Worm (Caenorhabditis elegans) whole organism, L4/young adult: Measurements from ENCODE around the gene tag-124.

Experiments used
- W03F9.2 ChIP-seq: fragments of 150-350 bp; optimal IDR thresholded peaks from 2 replicates; lab custom pipeline; 2014; ENCODE audit warnings: missing biosample characterization, missing genetic modification characterization
- dao-5 ChIP-seq: sonication (generic microtip); optimal IDR thresholded peaks from 2 replicates; lab custom pipeline; 2016; ENCODE audit warnings: missing genotype, missing genetic modification characterization, moderate library complexity, missing compliant biosample characterization
- him-1 ChIP-seq: sonication (generic microtip); optimal IDR thresholded peaks from 2 replicates; lab custom pipeline; 2016; ENCODE audit warnings: missing genotype, missing genetic modification reagents, missing genetic modification characterization, missing compliant biosample characterization

Gene tag-124

DNA sequence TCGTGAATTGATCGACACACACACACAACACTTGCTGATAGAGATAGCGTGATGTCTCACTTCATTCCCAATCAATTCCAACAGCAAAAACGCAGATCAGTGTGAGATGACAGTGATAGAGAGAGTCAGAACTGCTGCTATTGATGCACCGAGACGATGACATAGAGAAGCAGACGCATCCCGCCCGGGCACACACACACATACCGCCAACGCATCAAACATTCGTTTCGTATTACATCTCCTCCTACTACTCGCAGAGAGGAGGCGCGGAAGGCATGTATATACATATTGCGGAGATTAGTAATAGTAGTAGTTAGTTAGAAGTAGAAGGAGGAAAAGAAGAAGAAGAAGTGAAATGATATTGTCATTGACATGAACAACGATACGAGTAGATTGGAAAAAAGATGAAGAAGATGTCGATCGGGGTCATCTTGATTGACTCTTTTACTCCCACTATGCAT is 28.3 kb downstream of the tag-124 start:
- TF ChIP-seq W03F9.2 (tag; lab: Kevin White, UChicago) (no peak), dao-5 (tag; lab: Kevin White, UChicago) (no peak)

DNA sequence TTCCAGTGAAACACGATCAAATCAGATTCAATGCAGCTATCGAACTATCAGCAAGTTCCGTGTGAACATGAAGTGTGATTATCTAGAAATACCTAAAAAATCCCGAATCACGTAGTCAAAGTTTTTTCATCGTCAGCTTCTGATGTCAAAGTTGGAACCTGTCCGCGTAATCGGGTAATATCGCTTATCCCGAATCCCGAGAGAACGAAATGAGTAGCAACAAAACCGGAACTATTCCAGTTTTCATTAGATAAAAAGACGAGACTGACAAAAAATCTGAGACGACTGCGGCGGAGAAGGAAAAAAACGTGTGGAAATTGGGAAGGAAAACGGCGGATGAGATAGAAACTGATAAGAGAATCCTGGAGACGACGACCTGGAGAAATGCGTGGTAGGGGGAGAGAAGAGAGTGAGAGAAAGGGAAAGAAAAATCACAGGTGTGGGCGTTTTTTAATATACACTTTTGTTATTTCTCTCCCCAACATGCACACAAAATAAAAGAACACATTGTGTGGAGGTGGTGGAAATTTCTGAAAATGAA is 29.0 kb downstream of the tag-124 start:
- no peak for TF ChIP-seq W03F9.2 (tag; lab: Kevin White, UChicago)
- TF ChIP-seq dao-5 (tag; lab: Kevin White, UChicago): no peak
- TF ChIP-seq him-1 (tag; lab: Kevin White, UChicago): no peak

DNA sequence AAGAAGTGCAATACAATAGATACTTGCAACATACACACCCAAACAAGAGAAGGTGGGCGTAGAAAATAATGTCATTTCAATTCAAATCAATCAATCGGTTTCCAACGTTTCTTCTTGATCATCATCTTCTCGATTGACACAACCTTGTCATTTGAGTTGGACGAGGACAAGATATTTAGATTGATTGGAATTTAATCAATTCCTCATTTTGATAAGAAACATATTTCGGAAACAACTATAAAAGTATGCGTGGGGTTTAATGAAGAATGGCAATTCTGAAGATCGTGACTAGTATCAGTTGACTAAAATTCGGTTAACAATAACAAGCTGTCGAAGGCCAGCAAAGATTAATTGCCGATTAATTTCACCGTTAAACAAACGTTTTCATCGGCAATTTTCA is 29.5 kb downstream of the tag-124 start:
- TF ChIP-seq dao-5 (tag; lab: Kevin White, UChicago): no peak
- TF ChIP-seq W03F9.2 (tag; lab: Kevin White, UChicago): no peak
- no peak for TF ChIP-seq him-1 (tag; lab: Kevin White, UChicago)

DNA sequence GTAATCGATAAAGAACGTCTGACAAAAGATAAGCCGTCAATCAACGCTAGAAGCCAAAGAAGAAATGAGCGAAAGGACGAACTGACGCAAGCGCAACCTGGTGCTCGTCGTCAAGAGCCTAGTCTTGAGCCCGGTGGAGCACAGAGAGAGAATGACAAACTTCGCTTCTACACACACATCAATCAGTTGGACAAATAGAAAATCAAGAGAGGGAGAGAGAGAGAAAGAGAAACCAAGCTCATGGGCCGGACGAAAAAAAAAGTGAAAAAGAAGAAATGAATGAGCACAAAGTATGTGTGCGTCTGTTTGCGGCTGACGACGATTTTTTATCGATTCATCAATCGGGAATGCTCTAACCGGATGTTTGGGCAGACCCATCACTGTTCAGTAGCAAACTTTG is 30.0 kb downstream of the tag-124 start:
- TF ChIP-seq W03F9.2 (tag; lab: Kevin White, UChicago): no peak
- no peak for TF ChIP-seq him-1 (tag; lab: Kevin White, UChicago)
- TF ChIP-seq dao-5 (tag; lab: Kevin White, UChicago): no peak

DNA sequence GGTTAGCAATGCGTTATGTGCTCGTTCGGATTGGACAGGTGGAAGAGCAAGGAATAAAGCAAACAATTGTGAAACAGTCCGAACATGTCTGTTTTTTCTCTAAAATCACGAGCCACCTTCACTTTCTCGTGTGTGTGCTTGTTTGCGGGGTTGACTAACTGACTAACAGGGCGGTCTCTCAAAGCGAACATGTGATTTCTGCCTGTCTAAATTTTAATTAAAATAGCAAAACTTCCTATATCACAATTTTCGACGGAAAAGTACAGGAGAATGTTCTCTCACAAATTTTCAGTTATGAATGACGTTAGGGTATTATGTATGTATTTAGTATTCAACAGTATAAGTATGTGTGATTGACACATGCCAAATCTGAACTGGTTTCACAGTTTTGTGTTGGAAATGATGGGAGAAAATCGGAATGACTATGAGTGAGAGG is 30.8 kb downstream of the tag-124 start:
- TF ChIP-seq dao-5 (tag; lab: Kevin White, UChicago): no peak
- TF ChIP-seq him-1 (tag; lab: Kevin White, UChicago): no peak
- peak; percentile 14 for TF ChIP-seq W03F9.2 (tag; lab: Kevin White, UChicago)

DNA sequence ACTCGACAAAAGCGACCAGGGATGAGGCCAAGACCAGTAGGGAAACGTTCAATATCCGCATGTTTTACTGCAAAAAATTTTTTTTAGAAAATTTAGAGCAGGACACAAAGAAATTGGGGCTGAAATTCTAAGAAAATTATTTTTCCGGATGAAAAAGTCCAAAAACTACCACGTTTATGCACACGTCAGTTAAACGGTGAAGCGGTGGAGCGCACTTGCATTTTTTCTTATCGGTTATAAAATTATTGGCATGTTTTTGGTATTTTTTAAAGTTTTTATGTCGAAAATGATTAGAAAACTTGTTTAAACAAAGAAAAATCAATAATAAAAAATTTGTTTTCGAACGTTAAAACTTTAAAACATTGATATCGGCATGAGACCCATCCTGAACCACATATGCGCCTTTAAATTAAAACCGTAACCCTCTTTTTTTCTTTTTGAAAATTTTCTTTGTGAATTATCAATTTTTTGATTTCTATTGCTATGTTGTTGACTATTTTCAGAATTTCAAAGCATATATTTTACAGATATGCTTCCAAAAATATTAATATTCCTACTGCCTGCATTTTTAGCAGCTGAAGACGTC is 33.1 kb downstream of the tag-124 start, which contains the start of the genes dnj-20 and ZK1307.8:
Gene dnj-20 (minus strand): TSS at position 67 of the 586 bp plus-strand sequence.
Gene ZK1307.8 (plus strand): TSS at position 504 of the 586 bp plus-strand sequence.
- TF ChIP-seq him-1 (tag; lab: Kevin White, UChicago): no peak
- peak; percentile 35 for TF ChIP-seq W03F9.2 (tag; lab: Kevin White, UChicago)

DNA sequence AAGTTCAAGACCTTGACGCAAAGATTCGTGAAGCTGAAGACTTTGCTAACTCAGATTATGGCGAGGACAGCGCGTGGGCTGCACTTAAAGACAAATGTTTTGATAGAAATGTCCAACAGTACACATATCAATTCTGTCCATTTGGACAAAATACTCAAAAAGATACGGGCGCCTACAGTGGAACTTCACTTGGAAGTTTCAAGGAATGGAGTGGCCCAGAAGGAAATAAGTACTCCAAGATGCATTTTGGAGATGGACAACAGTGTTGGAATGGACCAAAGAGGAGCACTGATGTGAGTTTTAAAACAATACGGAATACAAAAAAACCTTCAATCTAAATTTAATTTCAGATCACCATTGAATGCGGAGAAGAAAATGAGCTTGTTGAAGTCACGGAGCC is 34.8 kb downstream of the tag-124 start:
- TF ChIP-seq him-1 (tag; lab: Kevin White, UChicago) (no peak), W03F9.2 (tag; lab: Kevin White, UChicago) (no peak), dao-5 (tag; lab: Kevin White, UChicago) (no peak)

DNA sequence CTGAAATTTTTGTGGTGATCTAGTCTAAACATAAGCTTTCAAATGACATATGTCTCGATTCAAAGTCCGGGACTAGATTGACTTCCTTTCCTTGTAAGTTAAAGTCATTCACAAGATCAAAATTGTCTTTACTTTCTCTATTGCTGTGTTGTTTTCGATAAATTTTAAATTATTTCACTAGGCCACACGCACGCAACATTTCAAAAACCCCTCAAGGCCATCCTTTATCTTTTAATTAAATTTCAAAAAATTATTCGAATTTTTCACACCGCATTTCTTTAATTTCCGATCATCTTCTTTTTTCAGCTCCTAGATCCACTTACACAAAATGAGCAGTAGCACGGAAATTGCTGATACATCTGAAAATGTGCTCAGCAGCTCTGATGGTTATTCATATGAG is 45.2 kb downstream of the tag-124 start, which contains the start of gene ZK1307.7:
Gene ZK1307.7 (plus strand): TSS at position 301 of the 400 bp plus-strand sequence.
- TF ChIP-seq W03F9.2 (tag; lab: Kevin White, UChicago): no peak
- TF ChIP-seq dao-5 (tag; lab: Kevin White, UChicago): no peak
- TF ChIP-seq him-1 (tag; lab: Kevin White, UChicago): no peak
